Fruit fly (Drosophila melanogaster): Measurements from ENCODE around the gene croc.
A peak's percentile ranks its signal among the peaks of the same experiment; 100 is the strongest.

The croc gene

DNA sequence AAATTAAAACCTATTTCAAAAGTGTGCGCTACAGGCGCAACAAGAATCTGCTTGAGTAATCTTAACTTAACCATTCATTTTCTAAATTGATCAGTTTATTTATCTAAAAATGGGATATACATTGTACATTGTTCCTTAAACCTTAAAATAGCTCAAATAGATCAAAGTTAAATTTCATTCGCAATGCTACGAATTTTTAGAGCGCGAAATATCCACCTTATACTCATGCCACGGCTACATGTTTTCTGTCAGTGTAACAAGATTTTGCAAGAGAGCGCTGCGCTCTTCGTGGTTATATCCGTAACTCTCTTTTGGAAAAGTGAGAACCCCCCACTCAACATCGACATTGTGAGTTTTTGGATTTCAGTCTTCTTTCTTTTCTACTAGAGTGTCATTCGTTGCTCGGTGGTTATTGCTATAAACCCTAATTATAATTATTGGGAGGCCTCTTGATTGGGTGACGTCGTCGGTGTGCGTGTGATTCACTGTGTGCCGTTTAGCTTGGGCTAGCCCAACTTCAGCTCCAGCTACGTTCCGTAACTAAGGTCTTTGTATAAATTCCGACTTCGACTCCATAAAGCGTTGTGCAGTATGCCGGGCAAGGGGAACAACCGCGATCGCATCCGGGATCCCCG, 33.3 kb upstream of the croc start (continued):
- TF ChIP-seq CG9932 (GFP tag; IDR thresholded peaks at IDR 0.05) (no peak), inv (GFP tag; IDR thresholded peaks at IDR 0.05; ENCODE audit: partially characterized antibody) (no peak), CG7357 (GFP tag; IDR thresholded peaks at IDR 0.05) (no peak), tll (GFP tag; optimal IDR thresholded peaks at IDR 0.05) (no peak), CG7987 (GFP tag; optimal IDR thresholded peaks at IDR 0.05) (no peak), CG32532 (GFP tag; IDR thresholded peaks at IDR 0.05) (0 out of 2 replicates have a peak, but pooled peaks have one; percentile 23), slp2 (GFP tag; optimal IDR thresholded peaks at IDR 0.05) (peak; percentile 23), CG1602 (GFP tag; optimal IDR thresholded peaks at IDR 0.05) (no peak), CG6765 (GFP tag; optimal IDR thresholded peaks at IDR 0.05) (no peak), run (tag; optimal IDR thresholded peaks at IDR 0.05) (no peak), mld (GFP tag; IDR thresholded peaks at IDR 0.05; ENCODE audit: partially characterized antibody) (no peak), Stat92E (GFP tag; optimal IDR thresholded peaks at IDR 0.05) (no peak), twi (tag; optimal IDR thresholded peaks at IDR 0.05) (no peak), Pdp1 (GFP tag; optimal IDR thresholded peaks at IDR 0.05) (peak; percentile 10 to 36), lilli (GFP tag; optimal IDR thresholded peaks at IDR 0.05) (peak; percentile 48), br (optimal IDR thresholded peaks at IDR 0.05) (no peak), maf-S (GFP tag; optimal IDR thresholded peaks at IDR 0.05) (peak; percentile 12), cas (GFP tag; IDR thresholded peaks at IDR 0.05) (no peak), Dp (GFP tag; optimal IDR thresholded peaks at IDR 0.05) (no peak), CG3163 (GFP tag; optimal IDR thresholded peaks at IDR 0.05) (peak; percentile 93), lmd (GFP tag; IDR thresholded peaks at IDR 0.05) (no peak), CG11085 (GFP tag; IDR thresholded peaks at IDR 0.05) (no peak), BtbVII (GFP tag; optimal IDR thresholded peaks at IDR 0.05) (peak; percentile 53), grn (GFP tag; optimal IDR thresholded peaks at IDR 0.05) (no peak), Gug (GFP tag; IDR thresholded peaks at IDR 0.05) (peak; percentile 41; the same call in 1 of the 4 replicates), CG12744 (GFP tag; optimal IDR thresholded peaks at IDR 0.05) (no peak), gt (GFP tag; IDR thresholded peaks at IDR 0.05) (no peak), bigmax (GFP tag; optimal IDR thresholded peaks at IDR 0.05) (no peak), CG18011 (GFP tag; optimal IDR thresholded peaks at IDR 0.05) (no peak), fd3F (GFP tag; optimal IDR thresholded peaks at IDR 0.05) (no peak), Elba2 (GFP tag; optimal IDR thresholded peaks at IDR 0.05) (no peak), eve (GFP tag; optimal IDR thresholded peaks at IDR 0.05) (no peak), Trl (optimal IDR thresholded peaks at IDR 0.05) (peak; percentile 63 to 74), Trl (GFP tag; optimal IDR thresholded peaks at IDR 0.05) (peak; percentile 14), ssp (GFP tag; IDR thresholded peaks at IDR 0.05) (no peak), CG18599 (GFP tag; optimal IDR thresholded peaks at IDR 0.05) (peak; percentile 35), al (GFP tag; IDR thresholded peaks at IDR 0.05) (no peak), psq (GFP tag; optimal IDR thresholded peaks at IDR 0.05) (no peak), B-H1 (GFP tag; IDR thresholded peaks at IDR 0.05) (no peak), jumu (GFP tag; optimal IDR thresholded peaks at IDR 0.05) (no peak), CG4820 (GFP tag; optimal IDR thresholded peaks at IDR 0.05) (no peak), CG10321 (GFP tag; IDR thresholded peaks at IDR 0.05) (no peak), pzg (GFP tag; optimal IDR thresholded peaks at IDR 0.05) (no peak), CG4360 (GFP tag; IDR thresholded peaks at IDR 0.05) (no peak), HLH3B (GFP tag; IDR thresholded peaks at IDR 0.05) (peak; percentile 38; the same call in 1 of the 2 replicates), Sry-β (GFP tag; optimal IDR thresholded peaks at IDR 0.05) (no peak), cwo (GFP tag; optimal IDR thresholded peaks at IDR 0.05) (no peak), CG14441 (GFP tag; IDR thresholded peaks at IDR 0.05) (no peak), CG6272 (GFP tag; IDR thresholded peaks at IDR 0.05) (no peak), Atf-2 (GFP tag; optimal IDR thresholded peaks at IDR 0.05) (peak; percentile 5), CG10274 (GFP tag; optimal IDR thresholded peaks at IDR 0.05) (no peak)
